Worm (Caenorhabditis elegans): Measurements from ENCODE around the gene srx-54.

srx-54 gene

ce11 chrV:17000635-17001034, 25.6 kb downstream of the srx-54 start:
- no peak for TF ChIP-seq madf-10 (tag; optimal IDR thresholded peaks at IDR 0.05)
- no peak for TF ChIP-seq Y95B8A.8 (GFP tag; IDR thresholded peaks at IDR 0.05)
- TF ChIP-seq gei-17 (GFP tag; optimal IDR thresholded peaks at IDR 0.05) = no peak
- TF ChIP-seq ztf-28 (GFP tag; IDR thresholded peaks at IDR 0.05) = no peak
- no peak for TF ChIP-seq B0019.2 (GFP tag; conservative IDR thresholded peaks at IDR 0.05)
- no peak for TF ChIP-seq efl-1 (GFP tag; optimal IDR thresholded peaks at IDR 0.05)
- no peak for TF ChIP-seq tbx-9 (tag; optimal IDR thresholded peaks at IDR 0.05; ENCODE audit: borderline replicate concordance)
- TF ChIP-seq lir-1 (GFP tag; conservative IDR thresholded peaks at IDR 0.05) = no peak
- TF ChIP-seq snpc-3.4 (tag; optimal IDR thresholded peaks at IDR 0.05) = no peak
- no peak for TF ChIP-seq F22D6.2 (tag; optimal IDR thresholded peaks at IDR 0.05)
- TF ChIP-seq zim-3 (tag; optimal IDR thresholded peaks at IDR 0.05) = no peak
- TF ChIP-seq ekl-4 (GFP tag; IDR thresholded peaks at IDR 0.05) = no peak
- no peak for TF ChIP-seq Y56A3A.18 (GFP tag; IDR thresholded peaks at IDR 0.05)
- TF ChIP-seq F49E8.2 (tag; optimal IDR thresholded peaks at IDR 0.05; ENCODE audit: insufficient read depth) = no peak
- no peak for TF ChIP-seq F23B12.7 (tag; optimal IDR thresholded peaks at IDR 0.05; ENCODE audit: insufficient read depth)
- TF ChIP-seq D2030.7 (GFP tag; IDR thresholded peaks at IDR 0.05) = no peak

- TF ChIP-seq athp-1 (tag; optimal IDR thresholded peaks at IDR 0.05) = no peak
- no peak for TF ChIP-seq snpc-1.1 (tag; optimal IDR thresholded peaks at IDR 0.05; ENCODE audit: insufficient read depth)
- TF ChIP-seq Y79H2A.3 (GFP tag; conservative IDR thresholded peaks at IDR 0.05) = no peak
- no peak for TF ChIP-seq K12H6.12 (tag; optimal IDR thresholded peaks at IDR 0.05)
- no peak for TF ChIP-seq rec-8 (tag; optimal IDR thresholded peaks at IDR 0.05)
- no peak for TF ChIP-seq nhr-27 (tag; optimal IDR thresholded peaks at IDR 0.05)
- no peak for TF ChIP-seq K11D2.4 (GFP tag; IDR thresholded peaks at IDR 0.05)
- no peak for TF ChIP-seq rpc-1 (optimal IDR thresholded peaks at IDR 0.05)
- TF ChIP-seq rpc-1 (tag; optimal IDR thresholded peaks at IDR 0.05) = no peak
- TF ChIP-seq let-607 (tag; optimal IDR thresholded peaks at IDR 0.05) = no peak
- TF ChIP-seq Y53G8AR.9 (GFP tag; conservative IDR thresholded peaks at IDR 0.05) = no peak
- TF ChIP-seq F22D6.2 (tag; optimal IDR thresholded peaks at IDR 0.05) = no peak
- no peak for TF ChIP-seq him-1 (tag; optimal IDR thresholded peaks at IDR 0.05)
- no peak for TF ChIP-seq ztf-6 (GFP tag; IDR thresholded peaks at IDR 0.05)
Measured at ce11 chrV:17001167-17001566, 26.1 kb downstream of the srx-54 start, which contains the start of gene sri-9. Gene sri-9 (plus strand): TSS chrV:17001467.

ce11 chrV:17005189-17005588, 30.2 kb downstream of the srx-54 start, which contains the start of gene srh-131:
Gene srh-131 (plus strand): TSS chrV:17005489.
- no peak for TF ChIP-seq mcd-1 (GFP tag; IDR thresholded peaks at IDR 0.05)
- TF ChIP-seq gei-17 (GFP tag; optimal IDR thresholded peaks at IDR 0.05) = no peak
- TF ChIP-seq sptf-2 (GFP tag; optimal IDR thresholded peaks at IDR 0.05) = no peak
- no peak for TF ChIP-seq Y67H2A.10 (GFP tag; conservative IDR thresholded peaks at IDR 0.05)
- TF ChIP-seq unc-62 (GFP tag; optimal IDR thresholded peaks at IDR 0.05) = no peak
- no peak for TF ChIP-seq let-607 (tag; optimal IDR thresholded peaks at IDR 0.05)
- TF ChIP-seq ztf-25 (GFP tag; IDR thresholded peaks at IDR 0.05) = no peak
- no peak for TF ChIP-seq attf-6 (GFP tag; IDR thresholded peaks at IDR 0.05)
- no peak for TF ChIP-seq K11D2.4 (GFP tag; IDR thresholded peaks at IDR 0.05)
- TF ChIP-seq nhr-179 (tag; optimal IDR thresholded peaks at IDR 0.05) = no peak
- TF ChIP-seq mel-28 (tag; optimal IDR thresholded peaks at IDR 0.05; ENCODE audit: borderline replicate concordance) = no peak
- TF ChIP-seq F39B2.1 (GFP tag; IDR thresholded peaks at IDR 0.05) = no peak
- TF ChIP-seq F55B11.4 (tag; optimal IDR thresholded peaks at IDR 0.05; ENCODE audit: borderline replicate concordance, insufficient read depth) = no peak
- no peak for TF ChIP-seq egl-44 (GFP tag; IDR thresholded peaks at IDR 0.05)
- no peak for TF ChIP-seq athp-1 (tag; optimal IDR thresholded peaks at IDR 0.05)
- no peak for TF ChIP-seq bed-2 (GFP tag; IDR thresholded peaks at IDR 0.05)
- TF ChIP-seq mxl-1 (tag; optimal IDR thresholded peaks at IDR 0.05) = no peak
